Worm (Caenorhabditis elegans) whole organism, L1 larva: Measurements from ENCODE around the gene acbp-6.

Experiments
- C04F5.9 ChIP-seq: sonication (generic microtip); optimal IDR thresholded peaks from 2 replicates; lab custom pipeline; 2016; ENCODE audit warnings: missing genetic modification characterization, missing compliant biosample characterization
- C16A3.4 ChIP-seq: fragments of 150-350 bp; optimal IDR thresholded peaks from 2 replicates; lab custom pipeline; 2014; ENCODE audit warnings: missing biosample characterization, missing genetic modification characterization
- F16B12.6 ChIP-seq: fragments of 150-350 bp; optimal IDR thresholded peaks from 2 replicates; lab custom pipeline; 2014; ENCODE audit warnings: missing biosample characterization, missing genetic modification characterization
- Y116A8C.19 ChIP-seq: sonication (generic microtip); optimal IDR thresholded peaks from 2 replicates; lab custom pipeline; 2016; ENCODE audit warnings: missing compliant biosample characterization, missing genetic modification characterization, borderline replicate concordance
- aha-1 ChIP-seq: fragments of 150-350 bp; optimal IDR thresholded peaks from 2 replicates; lab custom pipeline; 2014; ENCODE audit warnings: missing biosample characterization, missing genetic modification characterization
- alr-1 ChIP-seq: fragments of 200-800 bp; sonication (Bioruptor generic); optimal IDR thresholded peaks from 2 replicates; lab custom pipeline; 2018; ENCODE audit warnings: borderline replicate concordance, mild to moderate bottlenecking, missing genetic modification characterization, missing compliant biosample characterization
- aly-2 ChIP-seq: fragments of 150-350 bp; optimal IDR thresholded peaks from 2 replicates; lab custom pipeline; 2014; ENCODE audit warnings: missing biosample characterization, missing genetic modification characterization
- ama-1 ChIP-seq: fragments of 150-350 bp; optimal IDR thresholded peaks from 2 replicates; lab custom pipeline; 2014
- blmp-1 ChIP-seq: fragments of 150-350 bp; optimal IDR thresholded peaks from 2 replicates; lab custom pipeline; 2014; ENCODE audit warnings: missing biosample characterization, missing genetic modification characterization
- ceh-8 ChIP-seq: fragments of 200-800 bp; sonication (Bioruptor generic); optimal IDR thresholded peaks from 2 replicates; lab custom pipeline; 2018; ENCODE audit warnings: mild to moderate bottlenecking, missing genetic modification characterization, moderate library complexity, missing compliant biosample characterization
- ceh-88 ChIP-seq: fragments of 200-800 bp; sonication (Bioruptor generic); IDR thresholded peaks from 2 replicates; pipeline ENCODE4 v1.3.6; 2022; ENCODE audit warnings: missing genetic modification characterization, missing compliant biosample characterization
- ces-1 ChIP-seq: fragments of 150-350 bp; optimal IDR thresholded peaks from 2 replicates; lab custom pipeline; 2014; ENCODE audit warnings: missing biosample characterization, missing genetic modification reagents, missing genetic modification characterization
- dpl-1 ChIP-seq, 3 experiments: fragments of 150-350 bp in 2 of 3; sonication (generic microtip) in 1 of 3; optimal IDR thresholded peaks; 2 replicates each; lab custom pipeline; 2014 to 2017; ENCODE audit warnings: missing biosample characterization in 3 of 3, missing genetic modification characterization in 3 of 3, missing genetic modification reagents in 3 of 3
- efl-1 ChIP-seq, 4 experiments: fragments of 150-350 bp; optimal IDR thresholded peaks in 3 of 4; peaks in 1 of 4; 1 replicate in 1 of 4; 2 replicates in 3 of 4; lab custom pipeline; 2014; ENCODE audit warnings: missing biosample characterization in 2 of 4, missing genetic modification characterization in 2 of 4, missing genetic modification reagents in 2 of 4
- egl-13 ChIP-seq: sonication (generic microtip); optimal IDR thresholded peaks from 2 replicates; lab custom pipeline; 2016; ENCODE audit warnings: missing genotype, missing genetic modification reagents, missing genetic modification characterization, missing compliant biosample characterization
- elt-2 ChIP-seq: sonication (generic microtip); optimal IDR thresholded peaks from 2 replicates; lab custom pipeline; 2016; ENCODE audit warnings: missing genetic modification characterization, mild to moderate bottlenecking, inconsistent platforms, missing compliant biosample characterization, missing genetic modification reagents
- elt-3 ChIP-seq, 6 experiments: fragments of 150-350 bp in 1 of 6; sonication (generic microtip); optimal IDR thresholded peaks; 2 replicates each; lab custom pipeline; 2017 to 2018; ENCODE audit warnings: missing biosample characterization in 6 of 6, missing genetic modification characterization in 6 of 6, inconsistent platforms in 1 of 6
- ets-5 ChIP-seq: fragments of 200-800 bp; sonication (Bioruptor generic); IDR thresholded peaks from 2 replicates; pipeline ENCODE4 v1.3.6; 2022; ENCODE audit warnings: missing genetic modification characterization, missing compliant biosample characterization
- fkh-10 ChIP-seq: sonication (generic microtip); optimal IDR thresholded peaks from 2 replicates; lab custom pipeline; 2017; ENCODE audit warnings: missing biosample characterization, missing genetic modification reagents, missing genetic modification characterization
- fkh-4 ChIP-seq: sonication (generic microtip); optimal IDR thresholded peaks from 2 replicates; lab custom pipeline; 2016; ENCODE audit warnings: missing compliant biosample characterization, missing genetic modification characterization, borderline replicate concordance
- fkh-8 ChIP-seq: sonication (generic microtip); optimal IDR thresholded peaks from 2 replicates; lab custom pipeline; 2016; ENCODE audit warnings: mild to moderate bottlenecking, missing genetic modification characterization, missing compliant biosample characterization
- fos-1 ChIP-seq: fragments of 150-350 bp; optimal IDR thresholded peaks from 2 replicates; lab custom pipeline; 2014; ENCODE audit warnings: missing biosample characterization, missing genetic modification characterization
- hlh-4 ChIP-seq: sonication (generic microtip); optimal IDR thresholded peaks from 2 replicates; lab custom pipeline; 2016; ENCODE audit warnings: mild to moderate bottlenecking, missing genetic modification characterization, missing compliant biosample characterization
- hpl-2 ChIP-seq: fragments of 150-350 bp; optimal IDR thresholded peaks from 2 replicates; lab custom pipeline; 2014; ENCODE audit warnings: missing biosample characterization, missing genetic modification reagents, missing genetic modification characterization
- jun-1 ChIP-seq: fragments of 150-350 bp; optimal IDR thresholded peaks from 2 replicates; lab custom pipeline; 2014; ENCODE audit warnings: missing biosample characterization, missing genetic modification reagents, missing genetic modification characterization
- lin-14 ChIP-seq: fragments of 200-800 bp; sonication (Bioruptor generic); optimal IDR thresholded peaks from 2 replicates; lab custom pipeline; 2018; ENCODE audit warnings: mild to moderate bottlenecking, missing genetic modification characterization, moderate library complexity, missing compliant biosample characterization
- lin-15B ChIP-seq: fragments of 150-350 bp; sonication (generic microtip); optimal IDR thresholded peaks from 3 replicates; lab custom pipeline; 2014; ENCODE audit warnings: missing biosample characterization, missing genetic modification characterization
- lir-3 ChIP-seq: sonication (generic microtip); optimal IDR thresholded peaks from 2 replicates; lab custom pipeline; 2016; ENCODE audit warnings: mild to moderate bottlenecking, missing genetic modification characterization, moderate library complexity, missing compliant biosample characterization; ENCODE audit not compliant: poor library complexity
- mab-9 ChIP-seq: fragments of 200-800 bp; sonication (Bioruptor generic); IDR thresholded peaks from 2 replicates; pipeline ENCODE4 v1.3.6; 2022; ENCODE audit warnings: missing genetic modification reagents, missing genetic modification characterization, missing compliant biosample characterization
- mef-2 ChIP-seq: fragments of 150-350 bp; optimal IDR thresholded peaks from 2 replicates; lab custom pipeline; 2014; ENCODE audit warnings: missing biosample characterization, missing genetic modification characterization
- mep-1 ChIP-seq: fragments of 150-350 bp; optimal IDR thresholded peaks from 2 replicates; lab custom pipeline; 2014; ENCODE audit warnings: missing biosample characterization, missing genetic modification characterization
- nhr-12 ChIP-seq: sonication (generic microtip); optimal IDR thresholded peaks from 2 replicates; lab custom pipeline; 2017; ENCODE audit warnings: missing biosample characterization, missing genetic modification characterization
- nhr-28 ChIP-seq: fragments of 150-350 bp; optimal IDR thresholded peaks from 2 replicates; lab custom pipeline; 2014; ENCODE audit warnings: missing biosample characterization, missing genetic modification characterization
- nhr-47 ChIP-seq: sonication (generic microtip); optimal IDR thresholded peaks from 2 replicates; lab custom pipeline; 2016; ENCODE audit warnings: mild to moderate bottlenecking, missing genetic modification characterization, moderate library complexity, missing compliant biosample characterization
- nhr-71 ChIP-seq: sonication (generic microtip); optimal IDR thresholded peaks from 2 replicates; lab custom pipeline; 2016; ENCODE audit warnings: mild to moderate bottlenecking, missing genetic modification characterization, moderate library complexity, missing compliant biosample characterization
- nhr-76 ChIP-seq: sonication (generic microtip); optimal IDR thresholded peaks from 2 replicates; lab custom pipeline; 2017; ENCODE audit warnings: missing biosample characterization, missing genetic modification characterization
- nhr-77 ChIP-seq: fragments of 150-350 bp; optimal IDR thresholded peaks from 2 replicates; lab custom pipeline; 2014; ENCODE audit warnings: missing biosample characterization, missing genetic modification characterization
- nhr-84 ChIP-seq: sonication (generic microtip); optimal IDR thresholded peaks from 2 replicates; lab custom pipeline; 2017; ENCODE audit warnings: missing biosample characterization, missing genetic modification characterization
- pqm-1 ChIP-seq: sonication (generic microtip); optimal IDR thresholded peaks from 3 replicates; lab custom pipeline; 2017; ENCODE audit warnings: missing biosample characterization, missing genetic modification characterization
- skn-1 ChIP-seq: fragments of 150-350 bp; optimal IDR thresholded peaks from 2 replicates; lab custom pipeline; 2014; ENCODE audit warnings: missing biosample characterization, missing genetic modification characterization
- snu-23 ChIP-seq: sonication (generic microtip); optimal IDR thresholded peaks from 2 replicates; lab custom pipeline; 2016; ENCODE audit warnings: missing genetic modification characterization, missing compliant biosample characterization
- sptf-1 ChIP-seq: fragments of 150-350 bp; optimal IDR thresholded peaks from 2 replicates; lab custom pipeline; 2014; ENCODE audit warnings: missing biosample characterization, missing genetic modification characterization
- swsn-7 ChIP-seq: sonication (generic microtip); optimal IDR thresholded peaks from 2 replicates; lab custom pipeline; 2016; ENCODE audit warnings: missing genetic modification characterization, missing compliant biosample characterization
- tbx-2 ChIP-seq: sonication (generic microtip); optimal IDR thresholded peaks from 2 replicates; lab custom pipeline; 2016; ENCODE audit warnings: missing genetic modification characterization, missing compliant biosample characterization
- tlp-1 ChIP-seq: fragments of 150-350 bp; optimal IDR thresholded peaks from 2 replicates; lab custom pipeline; 2014; ENCODE audit warnings: missing biosample characterization, missing genetic modification characterization
- unc-86 ChIP-seq: sonication (generic microtip); optimal IDR thresholded peaks from 2 replicates; lab custom pipeline; 2016; ENCODE audit warnings: missing genetic modification characterization, missing compliant biosample characterization
- unc-98 ChIP-seq: fragments of 200-800 bp; sonication (Bioruptor generic); IDR thresholded peaks from 2 replicates; pipeline ENCODE4 v1.3.6; 2022; ENCODE audit warnings: missing genetic modification characterization, missing compliant biosample characterization
- vab-15 ChIP-seq: sonication (generic microtip); optimal IDR thresholded peaks from 2 replicates; lab custom pipeline; 2017; ENCODE audit warnings: missing genotype, mild to moderate bottlenecking, missing genetic modification characterization, missing compliant biosample characterization
- zip-4 ChIP-seq: fragments of 200-800 bp; sonication (Bioruptor generic); optimal IDR thresholded peaks from 2 replicates; lab custom pipeline; 2018; ENCODE audit warnings: mild to moderate bottlenecking, missing genetic modification characterization, moderate library complexity, missing compliant biosample characterization
- ztf-11 ChIP-seq, 2 experiments: sonication (generic microtip); optimal IDR thresholded peaks; 2 replicates each; lab custom pipeline; 2016 to 2017; ENCODE audit warnings: missing genetic modification characterization in 2 of 2, missing biosample characterization in 1 of 2, missing compliant biosample characterization in 1 of 2
- ztf-4 ChIP-seq: fragments of 150-350 bp; optimal IDR thresholded peaks from 2 replicates; lab custom pipeline; 2014; ENCODE audit warnings: missing biosample characterization, missing genetic modification characterization

Gene acbp-6

DNA sequence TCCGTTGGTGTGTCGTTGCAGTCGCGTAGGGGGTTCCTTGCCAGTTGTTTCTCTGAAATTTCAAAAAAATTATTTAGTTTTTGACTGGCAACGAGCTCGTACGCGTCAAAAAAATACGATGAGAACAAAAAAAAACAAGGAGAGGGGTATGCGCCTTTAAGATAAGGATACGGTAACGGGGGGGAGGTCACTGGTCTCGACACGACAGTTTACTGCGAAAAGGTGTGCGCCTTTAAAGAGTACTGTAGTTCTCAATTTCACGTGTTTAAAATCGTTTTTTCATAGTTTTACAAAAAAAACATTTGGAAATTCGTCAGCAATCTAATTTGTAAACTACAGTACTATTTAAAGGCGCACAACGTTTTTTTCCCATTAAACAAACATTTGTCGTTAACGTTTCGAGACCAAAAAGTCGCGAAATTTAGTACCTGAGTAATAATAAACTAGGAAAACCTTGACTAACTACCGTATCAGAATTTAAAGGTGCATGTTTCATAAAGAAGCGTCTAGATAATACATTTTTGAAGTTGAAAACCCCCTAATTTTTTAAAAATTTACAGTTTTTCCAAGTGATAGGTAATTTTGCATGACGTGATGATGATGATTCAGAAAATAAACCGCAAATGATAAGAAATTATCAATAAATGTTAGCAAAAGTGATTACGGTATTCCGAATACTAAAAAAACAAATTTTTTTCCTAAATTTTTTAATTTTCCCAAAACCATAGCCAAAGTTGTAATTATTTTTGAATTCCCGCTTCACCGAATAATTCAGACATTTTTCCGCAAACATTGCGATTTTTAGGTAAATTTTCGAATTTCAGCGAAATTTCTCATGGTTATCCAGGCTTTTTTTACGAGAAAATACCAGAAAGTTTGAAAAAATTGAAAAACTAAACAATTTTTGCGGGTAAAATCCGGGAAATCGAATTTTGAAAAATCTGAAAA lies 790 bp upstream of the acbp-6 start:
- TF ChIP-seq vab-15 (no peak), hlh-4 (no peak), mef-2 (no peak), tbx-2 (no peak), aly-2 (peak; percentile 93), nhr-47 (tag; lab: Kevin White, UChicago) (peak; percentile 41), snu-23 (GFP tag; lab: Kevin White, UChicago) (peak; percentile 51), nhr-28 (tag; lab: Kevin White, UChicago) (no peak), ztf-4 (tag; lab: Kevin White, UChicago) (peak; percentile 67), ceh-8 (GFP tag; lab: Kevin White, UChicago) (no peak), C04F5.9 (tag; lab: Kevin White, UChicago) (no peak), nhr-76 (tag; lab: Kevin White, UChicago) (no peak), pqm-1 (no peak), F16B12.6 (tag; lab: Kevin White, UChicago) (no peak), elt-3 (tag; optimal IDR thresholded peaks at IDR 0.05; lab: Kevin White, UChicago) (no peak), C16A3.4 (tag; lab: Kevin White, UChicago) (no peak), ceh-88 (GFP tag; lab: Robert Waterston, UW) (no peak; the same call in 1 of the 2 replicates), lin-14 (GFP tag; lab: Kevin White, UChicago) (no peak), unc-98 (GFP tag; lab: Robert Waterston, UW) (no peak), lir-3 (peak; percentile 26), nhr-84 (no peak), aha-1 (tag; lab: Kevin White, UChicago) (no peak), egl-13 (tag; lab: Kevin White, UChicago) (no peak), ztf-11 (tag; optimal IDR thresholded peaks at IDR 0.05; lab: Kevin White, UChicago) (peak in 1 of 2 experiments; percentile 37), nhr-77 (tag; lab: Kevin White, UChicago) (no peak), fkh-4 (tag; lab: Kevin White, UChicago) (no peak), fos-1 (tag; lab: Kevin White, UChicago) (no peak), nhr-71 (tag; lab: Kevin White, UChicago) (peak; percentile 77), mep-1 (tag; lab: Kevin White, UChicago) (no peak), blmp-1 (tag; lab: Kevin White, UChicago) (no peak), jun-1 (tag; lab: Kevin White, UChicago) (peak; percentile 39), hpl-2 (GFP tag; lab: Kevin White, UChicago) (peak; percentile 38), zip-4 (GFP tag; lab: Kevin White, UChicago) (peak; percentile 3), mab-9 (GFP tag; lab: Robert Waterston, UW) (peak; percentile 28; the same call in 1 of the 2 replicates), swsn-7 (peak; percentile 30), ets-5 (no peak), ama-1 (peak; percentile 66), unc-86 (tag; lab: Kevin White, UChicago) (no peak), fkh-8 (peak; percentile 34), nhr-12 (peak; percentile 24), lin-15B (tag; lab: Kevin White, UChicago) (no peak), Y116A8C.19 (tag; lab: Kevin White, UChicago) (no peak), dpl-1 (GFP tag; optimal IDR thresholded peaks at IDR 0.05; lab: Kevin White, UChicago) (peak in 2 of 3 experiments; percentile 1 to 30), fkh-10 (GFP tag; lab: Kevin White, UChicago) (no peak), ces-1 (GFP tag; lab: Kevin White, UChicago) (no peak), sptf-1 (tag; lab: Kevin White, UChicago) (no peak), tlp-1 (no peak), alr-1 (tag; lab: Kevin White, UChicago) (no peak), elt-2 (tag; lab: Kevin White, UChicago) (peak; percentile 37), efl-1 (optimal IDR thresholded peaks at IDR 0.05; lab: Kevin White, UChicago) (peak; percentile 15 to 23), efl-1 (GFP tag; optimal IDR thresholded peaks at IDR 0.05 in 1 of 2; lab: Kevin White, UChicago) (peak in 1 of 2 experiments; percentile 93), skn-1 (tag; lab: Kevin White, UChicago) (no peak)
